Worm (Caenorhabditis elegans): Measurements from ENCODE around the gene srbc-34.
A peak's percentile ranks its signal among the peaks of the same experiment; 100 is the strongest.

The srbc-34 gene

ce11 chrV:20225312-20225711, 19.2 kb downstream of the srbc-34 start (continued):
- TF ChIP-seq F49E8.2 (tag; optimal IDR thresholded peaks at IDR 0.05; ENCODE audit: borderline replicate concordance): no peak
- no peak for TF ChIP-seq fos-1 (tag; optimal IDR thresholded peaks at IDR 0.05)
- TF ChIP-seq egl-27 (tag; optimal IDR thresholded peaks at IDR 0.05): no peak
- no peak for TF ChIP-seq lsy-2 (tag; optimal IDR thresholded peaks at IDR 0.05)
- TF ChIP-seq daf-16 (GFP tag; optimal IDR thresholded peaks at IDR 0.05): no peak
- peak; percentile 69 for TF ChIP-seq daf-16 (tag; optimal IDR thresholded peaks at IDR 0.05)
- TF ChIP-seq ZK337.2 (GFP tag; IDR thresholded peaks at IDR 0.05): no peak
- TF ChIP-seq nhr-10 (tag; optimal IDR thresholded peaks at IDR 0.05): no peak
- no peak for TF ChIP-seq gei-8 (GFP tag; optimal IDR thresholded peaks at IDR 0.05)
- TF ChIP-seq madf-5 (GFP tag; IDR thresholded peaks at IDR 0.05): no peak
- no peak for TF ChIP-seq Y48G9A.11 (GFP tag; IDR thresholded peaks at IDR 0.05)
- no peak for TF ChIP-seq zip-11 (GFP tag; IDR thresholded peaks at IDR 0.05)
- no peak for TF ChIP-seq mdt-29 (GFP tag; IDR thresholded peaks at IDR 0.05)
- no peak for TF ChIP-seq F37D6.2 (tag; optimal IDR thresholded peaks at IDR 0.05)
- no peak for TF ChIP-seq duxl-1 (tag; optimal IDR thresholded peaks at IDR 0.05; ENCODE audit: poor library complexity)
- TF ChIP-seq nhr-48 (tag; optimal IDR thresholded peaks at IDR 0.05): no peak
- TF ChIP-seq nhr-77 (tag; optimal IDR thresholded peaks at IDR 0.05): no peak
- peak; percentile 40 for TF ChIP-seq nhr-28 (tag; optimal IDR thresholded peaks at IDR 0.05)
- TF ChIP-seq nhr-102 (tag; optimal IDR thresholded peaks at IDR 0.05): no peak
- no peak for TF ChIP-seq ctbp-1 (GFP tag; IDR thresholded peaks at IDR 0.05)
- TF ChIP-seq mdl-1 (tag; optimal IDR thresholded peaks at IDR 0.05): no peak
- TF ChIP-seq arid-1 (GFP tag; conservative IDR thresholded peaks at IDR 0.05): no peak
- peak; percentile 22 for TF ChIP-seq hlh-11 (tag; optimal IDR thresholded peaks at IDR 0.05)
- no peak for TF ChIP-seq zfp-2 (tag; optimal IDR thresholded peaks at IDR 0.05)
- TF ChIP-seq dmd-9 (GFP tag; IDR thresholded peaks at IDR 0.05): no peak
- no peak for TF ChIP-seq mep-1 (tag; optimal IDR thresholded peaks at IDR 0.05)

DNA sequence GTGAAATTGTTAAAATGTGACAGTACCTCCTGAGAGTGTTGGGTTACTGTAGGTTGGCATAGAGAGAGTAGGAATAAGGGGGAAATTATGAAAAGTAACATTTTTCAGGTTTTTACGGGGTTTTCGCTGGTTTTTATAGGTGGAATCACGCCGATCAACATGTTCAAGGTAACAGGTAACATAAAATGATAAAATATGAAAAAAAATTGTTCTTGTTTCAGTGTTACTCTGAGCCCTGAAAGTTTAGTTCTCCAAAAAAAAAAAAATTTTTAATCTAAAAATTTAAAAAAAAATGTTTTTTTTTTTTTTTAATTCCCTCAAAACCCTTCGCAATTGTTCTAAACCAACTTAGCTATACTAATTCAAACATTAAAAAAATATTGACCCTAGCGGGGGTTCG, 27.6 kb downstream of the srbc-34 start, which contains the start of gene Y113G7B.15:
TSS of gene Y113G7B.15 (minus strand) at position 101 of the 400 bp plus-strand sequence.
- TF ChIP-seq zip-2 (tag; optimal IDR thresholded peaks at IDR 0.05) (no peak), ces-1 (GFP tag; optimal IDR thresholded peaks at IDR 0.05) (no peak), aha-1 (tag) (no peak), spr-3 (GFP tag; optimal IDR thresholded peaks at IDR 0.05) (no peak), ceh-28 (tag; optimal IDR thresholded peaks at IDR 0.05) (no peak), php-3 (GFP tag; IDR thresholded peaks at IDR 0.05) (no peak), daf-8 (GFP tag; IDR thresholded peaks at IDR 0.05) (no peak), ceh-44 (GFP tag; IDR thresholded peaks at IDR 0.05) (no peak), ceh-20 (GFP tag; IDR thresholded peaks at IDR 0.05) (no peak), tra-1 (GFP tag; IDR thresholded peaks at IDR 0.05) (no peak), set-16 (GFP tag; IDR thresholded peaks at IDR 0.05) (no peak)

DNA sequence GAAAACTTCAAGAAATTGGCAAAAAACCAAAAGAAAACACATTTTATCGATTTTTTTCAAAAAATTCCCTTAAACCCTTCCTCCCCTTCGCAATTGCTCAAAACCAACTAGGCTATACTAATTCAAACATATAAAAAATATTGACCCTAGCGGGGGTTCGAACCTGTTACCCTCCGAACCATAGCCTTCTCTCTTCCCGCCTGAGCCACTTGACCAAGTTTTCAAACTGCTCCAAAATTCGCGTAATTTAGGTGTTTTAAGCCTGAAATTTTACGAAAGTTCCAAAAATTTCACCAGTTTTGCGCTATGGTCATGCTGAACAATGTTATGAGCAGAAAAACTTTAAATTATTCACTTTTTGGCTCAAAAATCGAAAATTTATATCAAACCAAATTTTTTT, 28.3 kb downstream of the srbc-34 start:
- 0 out of 2 replicates have a peak, but pooled peaks have one; percentile 25 for TF ChIP-seq arid-1 (GFP tag; conservative IDR thresholded peaks at IDR 0.05)
- no peak for TF ChIP-seq mdl-1 (tag; optimal IDR thresholded peaks at IDR 0.05)
- TF ChIP-seq mxl-3 (GFP tag; optimal IDR thresholded peaks at IDR 0.05): no peak
- TF ChIP-seq pha-4 (GFP tag; IDR thresholded peaks at IDR 0.05): no peak
- no peak for TF ChIP-seq pha-4 (tag; optimal IDR thresholded peaks at IDR 0.05)
- no peak for TF ChIP-seq attf-4 (tag; optimal IDR thresholded peaks at IDR 0.05)
- no peak for TF ChIP-seq ceh-28 (tag; optimal IDR thresholded peaks at IDR 0.05)
- no peak for TF ChIP-seq nhr-102 (tag; optimal IDR thresholded peaks at IDR 0.05)
- 0 out of 2 replicates have a peak, but pooled peaks have one; percentile 15 for TF ChIP-seq F26F4.8 (GFP tag; conservative IDR thresholded peaks at IDR 0.05)
- TF ChIP-seq T20F7.1 (GFP tag; optimal IDR thresholded peaks at IDR 0.05): no peak
- TF ChIP-seq nhr-41 (GFP tag; IDR thresholded peaks at IDR 0.05): no peak
- TF ChIP-seq aly-2 (tag; optimal IDR thresholded peaks at IDR 0.05): no peak
- TF ChIP-seq tra-1 (GFP tag; IDR thresholded peaks at IDR 0.05): no peak
- TF ChIP-seq lin-1 (GFP tag; IDR thresholded peaks at IDR 0.05): 0 out of 2 replicates have a peak, but pooled peaks have one; percentile 34
- no peak for TF ChIP-seq nhr-28 (tag; optimal IDR thresholded peaks at IDR 0.05)
- TF ChIP-seq php-3 (GFP tag; IDR thresholded peaks at IDR 0.05): 0 out of 2 replicates have a peak, but pooled peaks have one; percentile 30
- TF ChIP-seq F44E2.7 (GFP tag; IDR thresholded peaks at IDR 0.05): peak; percentile 72; the same call in 1 of the 2 replicates
- TF ChIP-seq mep-1 (tag; optimal IDR thresholded peaks at IDR 0.05): no peak
- TF ChIP-seq daf-12 (tag; optimal IDR thresholded peaks at IDR 0.05): no peak
- TF ChIP-seq ztf-7 (tag; optimal IDR thresholded peaks at IDR 0.05): no peak
- TF ChIP-seq Y48G9A.11 (GFP tag; IDR thresholded peaks at IDR 0.05): no peak
- no peak for TF ChIP-seq R02D3.7 (tag; optimal IDR thresholded peaks at IDR 0.05)
